Fruit fly (Drosophila melanogaster) Kc167 (cell line): ENCODE results near the gene CG33230.
A peak's percentile ranks its signal among the peaks of the same experiment; 100 is the strongest.

Source experiments
- Myc ChIP-seq: fragments of >200 bp; optimal IDR thresholded peaks from 2 replicates; lab custom pipeline; 2017; ENCODE audit warnings: missing external identifiers
- Sin3A ChIP-seq: fragments of >200 bp; optimal IDR thresholded peaks from 2 replicates; lab custom pipeline; 2018; ENCODE audit warnings: missing external identifiers
- h ChIP-seq: fragments of >200 bp; optimal IDR thresholded peaks from 3 replicates; lab custom pipeline; 2018; ENCODE audit warnings: missing external identifiers
- insv ChIP-seq: fragments of >200 bp; optimal IDR thresholded peaks from 3 replicates; lab custom pipeline; 2018; ENCODE audit warnings: missing external identifiers
- psq ChIP-seq: fragments of >200 bp; optimal IDR thresholded peaks from 2 replicates; lab custom pipeline; 2017; ENCODE audit warnings: missing external identifiers
- ttk ChIP-seq: sonication (Bioruptor generic); optimal IDR thresholded peaks from 2 replicates; lab custom pipeline; 2017; ENCODE audit warnings: missing external identifiers

The CG33230 gene

DNA sequence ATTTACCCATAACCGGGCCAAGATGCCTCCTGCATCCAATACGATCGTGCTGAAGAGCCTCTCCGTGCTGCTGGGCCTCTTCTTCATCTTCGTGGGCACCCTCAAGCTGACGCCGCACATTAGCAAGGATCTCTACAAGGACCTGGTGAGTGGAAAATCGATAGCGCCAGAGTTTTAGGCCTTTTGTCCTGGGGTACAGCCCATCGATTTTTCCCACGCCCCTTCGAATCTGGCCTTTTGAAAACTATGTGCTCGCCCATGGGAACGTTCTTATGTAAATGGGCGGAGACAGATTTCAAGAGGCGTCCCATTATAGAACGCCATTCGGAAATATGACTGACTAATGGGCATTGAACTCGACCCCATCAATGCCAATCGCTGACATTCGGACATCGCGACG lies 31.1 kb downstream of the CG33230 start:
- no peak for TF ChIP-seq Myc (lab: Kevin White, UChicago)
- TF ChIP-seq ttk (lab: Kevin White, UChicago): no peak
- no peak for TF ChIP-seq insv (lab: Kevin White, UChicago)
- TF ChIP-seq h: no peak
- TF ChIP-seq Sin3A (lab: Kevin White, UChicago): no peak
- TF ChIP-seq psq (lab: Kevin White, UChicago): no peak

DNA sequence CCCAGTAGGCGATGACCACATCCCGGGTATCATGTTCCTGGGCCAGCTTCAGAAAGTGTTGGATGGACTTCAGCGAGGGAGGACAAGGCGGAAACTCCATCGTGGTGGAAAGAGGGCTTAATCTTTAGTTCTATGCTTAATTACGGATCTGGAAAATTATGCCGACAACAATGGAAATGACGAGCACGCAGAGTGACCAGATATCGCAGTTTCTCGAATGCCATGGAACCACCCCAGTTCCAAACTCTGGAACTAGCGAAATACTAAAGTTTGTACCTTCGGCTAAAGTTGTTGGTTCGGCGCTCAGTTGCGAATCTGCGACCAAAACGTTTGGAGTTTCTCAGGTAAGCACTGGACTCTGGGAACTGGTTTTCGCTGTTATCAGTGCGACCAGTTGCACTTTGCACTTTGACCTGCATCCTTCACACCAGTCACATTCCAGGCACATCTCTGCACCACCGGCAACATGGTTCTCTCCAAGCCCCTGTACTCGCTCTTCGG lies 34.5 kb downstream of the CG33230 start, which contains the start of the genes CG7970 and Vta1:
Gene CG7970 (plus strand): TSS at position 51 of the 501 bp plus-strand sequence.
Gene Vta1 (minus strand): TSS at position 201 of the 501 bp plus-strand sequence.
- TF ChIP-seq ttk (lab: Kevin White, UChicago): no peak
- TF ChIP-seq insv (lab: Kevin White, UChicago): no peak
- no peak for TF ChIP-seq h
- TF ChIP-seq Myc (lab: Kevin White, UChicago): no peak
- TF ChIP-seq Sin3A (lab: Kevin White, UChicago): no peak
- TF ChIP-seq psq (lab: Kevin White, UChicago): no peak

DNA sequence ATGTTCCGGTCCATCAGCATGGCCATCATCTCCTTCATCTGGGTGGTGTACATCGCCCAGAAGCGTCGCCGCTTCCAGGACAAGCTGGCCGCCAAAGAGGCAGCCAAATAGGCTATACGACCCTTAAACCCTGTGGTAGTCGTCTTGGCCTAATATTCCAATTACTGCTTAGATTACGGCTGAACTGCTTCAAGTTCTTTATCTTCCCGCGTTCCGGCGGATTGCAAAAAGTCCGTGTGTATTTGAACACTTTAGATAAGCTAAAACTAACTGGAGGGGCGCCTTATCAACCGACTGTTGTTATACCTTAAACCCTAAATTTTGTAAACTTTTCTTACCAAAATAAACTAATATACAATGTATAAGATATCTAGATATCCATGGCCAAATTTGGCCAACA lies 35.5 kb downstream of the CG33230 start:
- no peak for TF ChIP-seq ttk (lab: Kevin White, UChicago)
- TF ChIP-seq psq (lab: Kevin White, UChicago): no peak
- TF ChIP-seq insv (lab: Kevin White, UChicago): no peak
- no peak for TF ChIP-seq h
- no peak for TF ChIP-seq Sin3A (lab: Kevin White, UChicago)
- TF ChIP-seq Myc (lab: Kevin White, UChicago): no peak

dm6 chr3L:1661738-1662370 lies 43.6 kb downstream of the CG33230 start:
- TF ChIP-seq psq (lab: Kevin White, UChicago) (no peak), ttk (lab: Kevin White, UChicago) (no peak), Myc (lab: Kevin White, UChicago) (no peak), insv (lab: Kevin White, UChicago) (no peak), h (no peak), Sin3A (lab: Kevin White, UChicago) (no peak)

dm6 chr3L:1663531-1663930 lies 45.3 kb downstream of the CG33230 start:
- no peak for TF ChIP-seq psq (lab: Kevin White, UChicago)
- no peak for TF ChIP-seq Sin3A (lab: Kevin White, UChicago)
- no peak for TF ChIP-seq insv (lab: Kevin White, UChicago)
- TF ChIP-seq h: no peak
- no peak for TF ChIP-seq ttk (lab: Kevin White, UChicago)
- TF ChIP-seq Myc (lab: Kevin White, UChicago): no peak

dm6 chr3L:1664205-1664604 lies 46.0 kb downstream of the CG33230 start:
- TF ChIP-seq ttk (lab: Kevin White, UChicago) (peak; percentile 82), h (no peak)

- TF ChIP-seq h (no peak), Sin3A (lab: Kevin White, UChicago) (no peak), Myc (lab: Kevin White, UChicago) (no peak)
Measured at dm6 chr3L:1664876-1665275, 46.7 kb downstream of the CG33230 start, which contains the start of the genes Srrm234 and CG7974. Gene Srrm234, minus strand, starts transcription at chr3L:1665064. Gene CG7974, plus strand, starts transcription at chr3L:1665138.

DNA sequence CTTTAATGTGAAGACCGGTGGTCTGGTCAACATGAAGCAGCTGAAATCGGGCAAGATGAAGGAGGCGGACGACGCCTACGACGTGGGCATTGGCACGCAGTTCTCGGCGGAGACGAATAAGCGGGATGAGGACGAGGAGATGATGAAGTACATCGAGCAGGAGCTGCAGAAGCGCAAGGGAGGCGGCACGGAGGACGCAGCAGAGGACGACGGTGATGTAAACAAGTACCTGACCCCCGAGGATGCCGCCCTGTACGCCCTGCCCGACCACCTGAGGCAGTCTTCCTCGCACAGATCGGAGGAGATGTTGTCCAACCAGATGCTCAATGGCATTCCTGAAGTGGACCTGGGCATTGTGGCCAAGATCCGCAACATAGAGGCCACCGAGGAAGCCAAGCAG lies 47.3 kb downstream of the CG33230 start:
- TF ChIP-seq psq (lab: Kevin White, UChicago) (no peak), insv (lab: Kevin White, UChicago) (no peak), Myc (lab: Kevin White, UChicago) (no peak), h (no peak), ttk (lab: Kevin White, UChicago) (no peak), Sin3A (lab: Kevin White, UChicago) (no peak)

- TF ChIP-seq insv (lab: Kevin White, UChicago) (no peak), psq (lab: Kevin White, UChicago) (no peak), Myc (lab: Kevin White, UChicago) (no peak), h (no peak), Sin3A (lab: Kevin White, UChicago) (no peak), ttk (lab: Kevin White, UChicago) (peak; percentile 94)
Measured at dm6 chr3L:1667423-1667822, 49.2 kb downstream of the CG33230 start.

DNA sequence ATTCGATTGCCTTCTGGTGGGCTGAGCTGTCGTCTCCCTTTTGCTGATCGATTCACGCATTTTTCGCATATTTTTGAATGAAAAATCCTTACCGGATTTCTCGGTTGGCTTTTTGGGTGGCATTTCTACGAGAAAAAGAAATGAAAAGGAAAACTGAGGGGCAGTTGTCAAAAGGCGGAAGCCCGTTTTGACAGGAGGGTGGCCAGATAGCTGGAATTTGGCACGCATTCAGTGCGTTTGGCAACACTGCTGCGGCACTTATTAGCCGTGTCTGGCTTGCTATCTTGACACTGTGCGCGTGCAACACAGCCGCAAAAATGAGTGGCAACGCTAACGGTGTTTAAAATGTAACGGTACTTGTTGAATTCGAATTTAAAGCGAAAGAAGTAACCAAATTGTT lies 50.3 kb downstream of the CG33230 start, which contains the start of gene RpL23A:
Gene RpL23A (minus strand): TSS at position 151 of the 400 bp plus-strand sequence.
- TF ChIP-seq Sin3A (lab: Kevin White, UChicago) (no peak), ttk (lab: Kevin White, UChicago) (no peak), psq (lab: Kevin White, UChicago) (no peak), Myc (lab: Kevin White, UChicago) (no peak), h (no peak)
